Fruit fly (Drosophila melanogaster) whole organism, embryonic: Measurements from ENCODE around the gene CG15719.

ENCODE experiments used
- Adf1 ChIP-seq: fragments of 200-800 bp; sonication (Bioruptor generic); IDR thresholded peaks from 2 replicates; pipeline ENCODE4 v1.3.6; 2022; ENCODE audit warnings: missing biosample characterization, missing genetic modification characterization
- BtbVII ChIP-seq: fragments of 200-800 bp; sonication (Bioruptor generic); optimal IDR thresholded peaks from 3 replicates; lab custom pipeline; 2017; ENCODE audit warnings: missing biosample characterization, mild to moderate bottlenecking, missing genetic modification characterization
- CG10267 ChIP-seq: fragments of 200-800 bp; sonication (Bioruptor generic); optimal IDR thresholded peaks from 2 replicates; lab custom pipeline; 2018; ENCODE audit warnings: missing biosample characterization, mild to moderate bottlenecking, missing genetic modification characterization, moderate library complexity
- CG11093 ChIP-seq: fragments of 200-800 bp; sonication (Bioruptor generic); IDR thresholded peaks from 3 replicates; pipeline ENCODE4 v1.3.6; 2022; ENCODE audit warnings: missing biosample characterization, missing genetic modification characterization
- CG14860 ChIP-seq: fragments of 200-800 bp; sonication (Bioruptor generic); IDR thresholded peaks from 3 replicates; pipeline ENCODE4 v1.3.6; 2022; ENCODE audit warnings: missing biosample characterization, missing genetic modification characterization; ENCODE audit not compliant: partially characterized antibody
- CG14965 ChIP-seq: fragments of 200-800 bp; sonication (Bioruptor generic); optimal IDR thresholded peaks from 2 replicates; lab custom pipeline; 2016; ENCODE audit warnings: missing biosample characterization, missing genetic modification characterization, borderline replicate concordance
- CG15479 ChIP-seq: fragments of 200-800 bp; sonication (Bioruptor generic); optimal IDR thresholded peaks from 3 replicates; lab custom pipeline; 2019; ENCODE audit warnings: missing biosample characterization, mild to moderate bottlenecking, missing genetic modification characterization, moderate library complexity
- CG1602 ChIP-seq: fragments of 200-800 bp; sonication (Bioruptor generic); optimal IDR thresholded peaks from 3 replicates; lab custom pipeline; 2016; ENCODE audit warnings: missing biosample characterization, missing genetic modification characterization
- CG1647 ChIP-seq: fragments of 200-800 bp; sonication (Bioruptor generic); optimal IDR thresholded peaks from 3 replicates; lab custom pipeline; 2016; ENCODE audit warnings: missing biosample characterization, missing genetic modification characterization
- CG17612 ChIP-seq: fragments of 200-800 bp; sonication (Bioruptor generic); IDR thresholded peaks from 2 replicates; pipeline ENCODE4 v1.3.6; 2022; ENCODE audit warnings: missing biosample characterization, missing genetic modification characterization
- CG2120 ChIP-seq: fragments of 200-800 bp; sonication (Bioruptor generic); optimal IDR thresholded peaks from 3 replicates; lab custom pipeline; 2016; ENCODE audit warnings: missing biosample characterization, missing genetic modification characterization
- CG32532 ChIP-seq: fragments of 200-800 bp; sonication (Bioruptor generic); IDR thresholded peaks from 2 replicates; pipeline ENCODE4 v1.3.6; 2022; ENCODE audit warnings: missing biosample characterization, missing genetic modification characterization
- CG32767 ChIP-seq: fragments of 200-800 bp; sonication (Bioruptor generic); IDR thresholded peaks from 2 replicates; pipeline ENCODE4 v1.3.6; 2022; ENCODE audit warnings: missing biosample characterization, missing genetic modification characterization
- CG32772 ChIP-seq: fragments of 200-800 bp; sonication (Bioruptor generic); IDR thresholded peaks from 2 replicates; pipeline ENCODE4 v1.3.6; 2022; ENCODE audit warnings: missing biosample characterization, missing genetic modification characterization
- CG4404 ChIP-seq: fragments of 200-800 bp; sonication (Bioruptor generic); IDR thresholded peaks from 2 replicates; pipeline ENCODE4 v1.3.6; 2022; ENCODE audit warnings: missing biosample characterization, missing genetic modification characterization
- CG5953 ChIP-seq: fragments of 200-800 bp; sonication (Bioruptor generic); IDR thresholded peaks from 2 replicates; pipeline ENCODE4 v1.3.6; 2022; ENCODE audit warnings: missing biosample characterization, missing genetic modification characterization
- CG6683 ChIP-seq: fragments of 200-800 bp; sonication (Bioruptor generic); optimal IDR thresholded peaks from 2 replicates; lab custom pipeline; 2017; ENCODE audit warnings: missing biosample characterization, mild to moderate bottlenecking, missing genetic modification characterization, missing genetic modification reagents
- CG7556 ChIP-seq: fragments of 200-800 bp; sonication (Bioruptor generic); optimal IDR thresholded peaks from 2 replicates; lab custom pipeline; 2017; ENCODE audit warnings: missing biosample characterization, mild to moderate bottlenecking, missing genetic modification characterization
- CG7786 ChIP-seq: fragments of 200-800 bp; sonication (Bioruptor generic); optimal IDR thresholded peaks from 2 replicates; lab custom pipeline; 2016; ENCODE audit warnings: missing biosample characterization, missing genetic modification characterization
- CG7928 ChIP-seq: fragments of 200-800 bp; sonication (Bioruptor generic); optimal IDR thresholded peaks from 2 replicates; lab custom pipeline; 2017; ENCODE audit warnings: missing biosample characterization, mild to moderate bottlenecking, missing genetic modification characterization
- CG8281 ChIP-seq: fragments of 200-800 bp; sonication (Bioruptor generic); optimal IDR thresholded peaks from 2 replicates; lab custom pipeline; 2018; ENCODE audit warnings: missing biosample characterization, mild to moderate bottlenecking, missing genetic modification characterization, moderate library complexity
- CG8478 ChIP-seq: fragments of >200 bp; optimal IDR thresholded peaks from 2 replicates; lab custom pipeline; 2018
- CG8765 ChIP-seq: fragments of 200-800 bp; sonication (Bioruptor generic); IDR thresholded peaks from 2 replicates; pipeline ENCODE4 v1.3.6; 2022; ENCODE audit warnings: missing biosample characterization, missing genetic modification characterization
- Doc2 ChIP-seq: fragments of 200-800 bp; sonication (Bioruptor generic); IDR thresholded peaks from 2 replicates; pipeline ENCODE4 v1.3.6; 2022; ENCODE audit warnings: missing biosample characterization, missing genetic modification characterization
- Doc3 ChIP-seq: fragments of 200-800 bp; sonication (Bioruptor generic); IDR thresholded peaks from 3 replicates; pipeline ENCODE4 v1.3.6; 2022; ENCODE audit warnings: missing biosample characterization, missing genetic modification characterization; ENCODE audit not compliant: partially characterized antibody
- E2f2 ChIP-seq: fragments of 200-800 bp; sonication (Bioruptor generic); IDR thresholded peaks from 2 replicates; pipeline ENCODE4 v1.3.6; 2022; ENCODE audit warnings: missing biosample characterization, missing genetic modification characterization
- Eip74EF ChIP-seq, 2 experiments: fragments of 200-800 bp in 1 of 2; fragments of >200 bp in 1 of 2; sonication (Bioruptor generic) in 1 of 2; optimal IDR thresholded peaks; 2 replicates each; lab custom pipeline; 2017 to 2019; ENCODE audit warnings: missing biosample characterization in 2 of 2, missing genetic modification characterization in 2 of 2, mild to moderate bottlenecking in 1 of 2, moderate library complexity in 1 of 2
- Fer2 ChIP-seq: fragments of 200-800 bp; sonication (Bioruptor generic); optimal IDR thresholded peaks from 2 replicates; lab custom pipeline; 2018; ENCODE audit warnings: missing biosample characterization, mild to moderate bottlenecking, missing genetic modification characterization, moderate library complexity
- Gug ChIP-seq: fragments of 200-800 bp; sonication (Bioruptor generic); IDR thresholded peaks from 4 replicates; pipeline ENCODE4 v1.3.6; 2022; ENCODE audit warnings: missing biosample characterization, missing genetic modification characterization
- H2.0 ChIP-seq: fragments of 200-800 bp; sonication (Bioruptor generic); IDR thresholded peaks from 2 replicates; pipeline ENCODE4 v1.3.6; 2022; ENCODE audit warnings: missing biosample characterization, missing genetic modification characterization
- HLHmδ ChIP-seq: fragments of 200-800 bp; sonication (Bioruptor generic); optimal IDR thresholded peaks from 2 replicates; lab custom pipeline; 2018; ENCODE audit warnings: missing biosample characterization, mild to moderate bottlenecking, missing genetic modification characterization, moderate library complexity
- Hmx ChIP-seq: fragments of 200-800 bp; sonication (Bioruptor generic); optimal IDR thresholded peaks from 2 replicates; lab custom pipeline; 2016; ENCODE audit warnings: missing biosample characterization, missing genetic modification characterization
- Hsf ChIP-seq: fragments of 200-800 bp; sonication (Bioruptor generic); optimal IDR thresholded peaks from 3 replicates; lab custom pipeline; 2016; ENCODE audit warnings: missing biosample characterization, missing genetic modification characterization
- Lim3 ChIP-seq: fragments of 200-800 bp; sonication (Bioruptor generic); IDR thresholded peaks from 2 replicates; pipeline ENCODE4 v1.3.6; 2022; ENCODE audit warnings: missing biosample characterization, missing genetic modification characterization
- NC2α ChIP-seq: fragments of 200-800 bp; sonication (Bioruptor generic); optimal IDR thresholded peaks from 2 replicates; lab custom pipeline; 2016; ENCODE audit warnings: missing biosample characterization, missing genetic modification characterization
- Nf-YC ChIP-seq: fragments of 200-800 bp; optimal IDR thresholded peaks from 3 replicates; lab custom pipeline; 2019; ENCODE audit warnings: missing biosample characterization, mild to moderate bottlenecking, missing genetic modification characterization, moderate library complexity
- Side ChIP-seq: fragments of 200-800 bp; sonication (Bioruptor generic); optimal IDR thresholded peaks from 2 replicates; lab custom pipeline; 2016; ENCODE audit warnings: missing biosample characterization, missing genetic modification characterization
- Stat92E ChIP-seq, 3 experiments: fragments of >200 bp in 2 of 3; fragments of 200-800 bp in 1 of 3; sonication (Bioruptor generic) in 1 of 3; optimal IDR thresholded peaks; 2 replicates each; lab custom pipeline; 2017 to 2019; ENCODE audit warnings: missing biosample characterization in 3 of 3, missing genetic modification characterization in 3 of 3, mild to moderate bottlenecking in 1 of 3, moderate library complexity in 1 of 3
- aop ChIP-seq: fragments of 200-800 bp; sonication (Bioruptor generic); IDR thresholded peaks from 2 replicates; pipeline ENCODE4 v1.3.6; 2022; ENCODE audit warnings: missing biosample characterization, missing genetic modification characterization
- cg ChIP-seq: fragments of 200-800 bp; sonication (Bioruptor generic); optimal IDR thresholded peaks from 3 replicates; lab custom pipeline; 2019; ENCODE audit warnings: missing biosample characterization, mild to moderate bottlenecking, missing genetic modification characterization, moderate library complexity
- da ChIP-seq: fragments of 200-800 bp; sonication (Bioruptor generic); optimal IDR thresholded peaks from 2 replicates; lab custom pipeline; 2016; ENCODE audit warnings: missing biosample characterization, missing genetic modification characterization
- emc ChIP-seq: fragments of 200-800 bp; sonication (Bioruptor generic); optimal IDR thresholded peaks from 2 replicates; lab custom pipeline; 2016; ENCODE audit warnings: missing biosample characterization, missing genetic modification characterization
- gcm ChIP-seq: fragments of 200-800 bp; sonication (Bioruptor generic); optimal IDR thresholded peaks from 2 replicates; lab custom pipeline; 2019; ENCODE audit warnings: missing biosample characterization, mild to moderate bottlenecking, missing genetic modification characterization, moderate library complexity
- grn ChIP-seq: fragments of 200-800 bp; sonication (Bioruptor generic); optimal IDR thresholded peaks from 3 replicates; lab custom pipeline; 2017; ENCODE audit warnings: missing biosample characterization, missing genetic modification characterization
- gsb-n ChIP-seq: fragments of 200-800 bp; sonication (Bioruptor generic); optimal IDR thresholded peaks from 3 replicates; lab custom pipeline; 2018; ENCODE audit warnings: missing biosample characterization, mild to moderate bottlenecking, missing genetic modification characterization
- jumu ChIP-seq: fragments of 200-800 bp; sonication (Bioruptor generic); optimal IDR thresholded peaks from 3 replicates; lab custom pipeline; 2016; ENCODE audit warnings: missing biosample characterization, missing genetic modification characterization
- nerfin-2 ChIP-seq: fragments of 200-800 bp; sonication (Bioruptor generic); IDR thresholded peaks from 2 replicates; pipeline ENCODE4 v1.3.6; 2022; ENCODE audit warnings: missing biosample characterization, missing genetic modification characterization; ENCODE audit not compliant: partially characterized antibody
- scrt ChIP-seq: fragments of 200-800 bp; sonication (Bioruptor generic); optimal IDR thresholded peaks from 2 replicates; lab custom pipeline; 2018; ENCODE audit warnings: missing biosample characterization, mild to moderate bottlenecking, missing genetic modification characterization, moderate library complexity
- sim ChIP-seq: fragments of 200-800 bp; sonication (Bioruptor generic); IDR thresholded peaks from 2 replicates; pipeline ENCODE4 v1.3.6; 2022; ENCODE audit warnings: missing biosample characterization, missing genetic modification characterization
- sisA ChIP-seq: fragments of 200-800 bp; sonication (Bioruptor generic); IDR thresholded peaks from 2 replicates; pipeline ENCODE4 v1.3.6; 2022; ENCODE audit warnings: missing biosample characterization, missing genetic modification characterization
- tin ChIP-seq: fragments of 200-800 bp; sonication (Bioruptor generic); optimal IDR thresholded peaks from 3 replicates; lab custom pipeline; 2016; ENCODE audit warnings: missing biosample characterization, missing genetic modification characterization
- trh ChIP-seq: fragments of 200-800 bp; sonication (Bioruptor generic); optimal IDR thresholded peaks from 2 replicates; lab custom pipeline; 2016; ENCODE audit warnings: missing biosample characterization, missing genetic modification characterization
- usp ChIP-seq: fragments of >200 bp; optimal IDR thresholded peaks from 2 replicates; lab custom pipeline; 2017; ENCODE audit warnings: missing biosample characterization, missing genetic modification characterization

Gene CG15719

DNA sequence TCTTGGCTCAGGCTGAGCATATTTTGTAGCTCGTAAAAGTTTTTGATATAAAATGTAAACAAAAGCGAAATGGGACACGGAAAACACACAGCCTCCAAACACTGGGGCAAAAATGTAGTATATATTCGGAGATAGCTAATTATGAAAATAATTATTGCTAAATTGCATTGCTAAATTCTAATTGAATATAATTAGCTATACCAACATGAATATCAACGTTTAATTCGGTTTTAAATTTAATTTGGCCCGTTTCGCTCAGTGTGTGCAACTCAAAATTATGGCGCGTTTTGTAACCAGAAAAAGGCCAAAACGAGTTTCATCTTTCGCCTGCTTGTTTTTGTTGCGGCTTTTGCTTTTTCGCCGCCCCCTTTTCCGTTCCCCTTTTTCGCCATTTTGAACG, 19.1 kb upstream of the CG15719 start (continued):
- TF ChIP-seq Hmx (no peak), emc (no peak), CG1602 (GFP tag; lab: Kevin White, UChicago) (no peak), CG10267 (tag; lab: Kevin White, UChicago) (no peak), CG8281 (no peak), nerfin-2 (GFP tag; lab: Robert Waterston, UW) (no peak), CG32532 (no peak), CG4404 (no peak), CG14965 (no peak), gcm (GFP tag; lab: Kevin White, UChicago) (no peak), CG14860 (GFP tag; lab: Robert Waterston, UW) (no peak), grn (no peak), BtbVII (GFP tag; lab: Kevin White, UChicago) (peak; percentile 9), HLHmδ (GFP tag; lab: Kevin White, UChicago) (no peak), Stat92E (GFP tag; optimal IDR thresholded peaks at IDR 0.05; lab: Kevin White, UChicago) (no peak), Adf1 (GFP tag; lab: Robert Waterston, UW) (0 out of 2 replicates have a peak, but pooled peaks have one; percentile 21), CG32767 (no peak), cg (no peak), gsb-n (tag; lab: Kevin White, UChicago) (no peak), Eip74EF (GFP tag; optimal IDR thresholded peaks at IDR 0.05; lab: Kevin White, UChicago) (no peak), CG2120 (GFP tag; lab: Kevin White, UChicago) (peak; percentile 57), sim (GFP tag; lab: Robert Waterston, UW) (no peak), Nf-YC (tag; lab: Kevin White, UChicago) (no peak), E2f2 (GFP tag; lab: Robert Waterston, UW) (no peak), Gug (GFP tag; lab: Robert Waterston, UW) (no peak), Hsf (GFP tag; lab: Kevin White, UChicago) (peak; percentile 10), CG11093 (GFP tag; lab: Robert Waterston, UW) (no peak), sisA (no peak), aop (GFP tag; lab: Robert Waterston, UW) (no peak), H2.0 (no peak), jumu (GFP tag; lab: Kevin White, UChicago) (no peak), Fer2 (no peak), CG6683 (GFP tag; lab: Kevin White, UChicago) (no peak), CG15479 (GFP tag; lab: Kevin White, UChicago) (no peak), CG8765 (GFP tag; lab: Robert Waterston, UW) (no peak), CG1647 (GFP tag; lab: Kevin White, UChicago) (no peak), Lim3 (GFP tag; lab: Robert Waterston, UW) (no peak), CG17612 (GFP tag; lab: Robert Waterston, UW) (no peak), tin (GFP tag; lab: Kevin White, UChicago) (no peak), NC2α (GFP tag; lab: Kevin White, UChicago) (no peak), CG5953 (GFP tag; lab: Robert Waterston, UW) (no peak), usp (GFP tag; lab: Kevin White, UChicago) (no peak), CG7786 (GFP tag; lab: Kevin White, UChicago) (no peak), CG32772 (GFP tag; lab: Robert Waterston, UW) (0 out of 2 replicates have a peak, but pooled peaks have one; percentile 8), trh (GFP tag; lab: Kevin White, UChicago) (no peak), CG8478 (lab: Kevin White, UChicago) (no peak), Side (no peak), da (GFP tag; lab: Kevin White, UChicago) (no peak), scrt (GFP tag; lab: Kevin White, UChicago) (peak; percentile 40), Doc2 (GFP tag; lab: Robert Waterston, UW) (no peak), Doc3 (GFP tag; lab: Robert Waterston, UW) (no peak), CG7928 (GFP tag; lab: Kevin White, UChicago) (no peak), CG7556 (GFP tag; lab: Kevin White, UChicago) (peak; percentile 54)
